Fruit fly (Drosophila melanogaster) Kc167 (cell line): Measurements from ENCODE around the gene rols.

Experiments
- Sin3A ChIP-seq: fragments of >200 bp; optimal IDR thresholded peaks from 2 replicates; lab custom pipeline; 2018; ENCODE audit warnings: missing external identifiers
- h ChIP-seq: fragments of >200 bp; optimal IDR thresholded peaks from 3 replicates; lab custom pipeline; 2018; ENCODE audit warnings: missing external identifiers
- insv ChIP-seq: fragments of >200 bp; optimal IDR thresholded peaks from 3 replicates; lab custom pipeline; 2018; ENCODE audit warnings: missing external identifiers
- psq ChIP-seq: fragments of >200 bp; optimal IDR thresholded peaks from 2 replicates; lab custom pipeline; 2017; ENCODE audit warnings: missing external identifiers
- ttk ChIP-seq: sonication (Bioruptor generic); optimal IDR thresholded peaks from 2 replicates; lab custom pipeline; 2017; ENCODE audit warnings: missing external identifiers

DNA sequence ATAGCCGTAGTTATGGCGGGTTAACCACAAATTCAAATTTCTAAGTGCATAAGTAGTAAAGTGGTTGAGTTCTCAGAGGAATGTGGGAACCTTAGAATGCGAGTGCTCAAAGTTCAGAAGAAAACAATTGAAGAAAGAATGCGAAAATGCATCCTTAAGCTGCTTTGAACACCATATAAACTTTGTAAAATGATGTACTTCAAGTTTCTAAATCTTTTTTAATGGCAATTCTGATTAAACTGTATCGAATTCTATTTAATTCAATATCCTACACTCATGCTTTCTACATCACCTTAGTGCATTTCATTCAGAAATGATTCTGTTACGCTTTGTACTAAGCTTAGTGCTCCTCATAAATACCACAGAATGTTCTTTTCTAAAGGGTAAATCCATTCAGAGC, 32.4 kb downstream of the rols start, which contains the start of gene CG43993:
- TF ChIP-seq h (lab: Kevin White, UChicago) (no peak), Sin3A (no peak), psq (lab: Kevin White, UChicago) (no peak), ttk (lab: Kevin White, UChicago) (no peak), insv (lab: Kevin White, UChicago) (no peak)
